Fruit fly (Drosophila melanogaster): ENCODE data around the gene Dpck.

Dpck gene

DNA sequence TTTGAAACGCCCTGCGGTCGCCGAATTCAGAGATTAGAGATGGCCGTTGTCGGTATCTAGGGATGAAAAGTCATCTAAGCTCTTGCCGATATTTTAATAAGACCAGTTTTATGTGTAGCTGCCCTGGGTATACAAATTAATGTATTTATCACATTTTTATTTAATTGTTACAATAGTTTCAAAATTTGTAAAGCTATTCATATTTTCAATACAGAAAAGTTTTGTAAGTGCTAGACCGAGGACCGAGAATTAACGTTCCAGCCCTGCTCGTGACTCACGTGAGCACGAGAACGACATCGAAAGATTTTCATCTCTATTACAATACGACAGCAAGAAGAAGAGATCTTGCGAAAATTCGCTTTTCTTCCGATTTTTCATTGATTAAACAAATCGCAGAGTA lies 14.9 kb upstream of the Dpck start, which contains the start of the genes CG1105 and CG1965 (continued):
- TF ChIP-seq CG16779 (GFP tag; IDR thresholded peaks at IDR 0.05) (peak; percentile 72), aop (GFP tag; IDR thresholded peaks at IDR 0.05) (peak; percentile 73), lmd (GFP tag; IDR thresholded peaks at IDR 0.05) (peak; percentile 93), CG7556 (GFP tag; optimal IDR thresholded peaks at IDR 0.05) (peak; percentile 85), Sox102F (GFP tag; optimal IDR thresholded peaks at IDR 0.05) (peak; percentile 93), bowl (GFP tag; IDR thresholded peaks at IDR 0.05) (peak; percentile 81), Nf-YA (GFP tag; IDR thresholded peaks at IDR 0.05) (peak; percentile 77), CG12659 (GFP tag; optimal IDR thresholded peaks at IDR 0.05) (peak; percentile 96), CG10267 (tag; optimal IDR thresholded peaks at IDR 0.05) (peak; percentile 90), da (GFP tag; optimal IDR thresholded peaks at IDR 0.05) (peak; percentile 84)

- TF ChIP-seq HLH4C (GFP tag; IDR thresholded peaks at IDR 0.05; ENCODE audit: partially characterized antibody) = no peak
- no peak for TF ChIP-seq CG8359 (GFP tag; optimal IDR thresholded peaks at IDR 0.05; ENCODE audit: borderline replicate concordance)
- no peak for TF ChIP-seq odd (GFP tag; optimal IDR thresholded peaks at IDR 0.05)
- no peak for TF ChIP-seq CG14014 (GFP tag; IDR thresholded peaks at IDR 0.05)
- TF ChIP-seq Asciz (GFP tag; optimal IDR thresholded peaks at IDR 0.05) = no peak
- no peak for TF ChIP-seq BtbVII (GFP tag; optimal IDR thresholded peaks at IDR 0.05)
- peak; percentile 69 for TF ChIP-seq dm (GFP tag; optimal IDR thresholded peaks at IDR 0.05)
- no peak for TF ChIP-seq gce (GFP tag; IDR thresholded peaks at IDR 0.05)
- peak; percentile 20 for TF ChIP-seq pho (GFP tag; optimal IDR thresholded peaks at IDR 0.05)
- peak; percentile 74 for TF ChIP-seq pros (GFP tag; optimal IDR thresholded peaks at IDR 0.05)
- TF ChIP-seq slbo (GFP tag; IDR thresholded peaks at IDR 0.05) = no peak
- no peak for TF ChIP-seq cato (GFP tag; optimal IDR thresholded peaks at IDR 0.05; ENCODE audit: borderline replicate concordance)
- no peak for TF ChIP-seq CG42726 (GFP tag; IDR thresholded peaks at IDR 0.05; ENCODE audit: partially characterized antibody)
- no peak for TF ChIP-seq hb (GFP tag; IDR thresholded peaks at IDR 0.05; ENCODE audit: partially characterized antibody)
- peak; percentile 36 for TF ChIP-seq CG33213 (GFP tag; optimal IDR thresholded peaks at IDR 0.05)
- TF ChIP-seq Bteb2 (GFP tag; optimal IDR thresholded peaks at IDR 0.05) = no peak
- TF ChIP-seq repo (GFP tag; optimal IDR thresholded peaks at IDR 0.05) = no peak
- no peak for TF ChIP-seq scrt (GFP tag; optimal IDR thresholded peaks at IDR 0.05)
- no peak for TF ChIP-seq knrl (GFP tag; IDR thresholded peaks at IDR 0.05; ENCODE audit: partially characterized antibody)
- no peak for TF ChIP-seq trh (GFP tag; optimal IDR thresholded peaks at IDR 0.05)
- TF ChIP-seq CG9437 (GFP tag; optimal IDR thresholded peaks at IDR 0.05) = peak; percentile 73
- TF ChIP-seq HmgD (GFP tag; optimal IDR thresholded peaks at IDR 0.05) = peak; percentile 56
- TF ChIP-seq CG16779 (GFP tag; IDR thresholded peaks at IDR 0.05) = no peak
- peak in 1 of 3 experiments; percentile 44 for TF ChIP-seq Stat92E (GFP tag; optimal IDR thresholded peaks at IDR 0.05)
- TF ChIP-seq CG10267 (tag; optimal IDR thresholded peaks at IDR 0.05) = peak; percentile 71
- no peak for TF ChIP-seq Mes4 (GFP tag; optimal IDR thresholded peaks at IDR 0.05)
- no peak for TF ChIP-seq jing (GFP tag; optimal IDR thresholded peaks at IDR 0.05)
- TF ChIP-seq CG11456 (GFP tag; IDR thresholded peaks at IDR 0.05) = no peak
- TF ChIP-seq Oli (tag; optimal IDR thresholded peaks at IDR 0.05) = no peak
- peak; percentile 58 for TF ChIP-seq CG2712 (tag; optimal IDR thresholded peaks at IDR 0.05)
- TF ChIP-seq mam (GFP tag; optimal IDR thresholded peaks at IDR 0.05) = no peak
- no peak for TF ChIP-seq CG7372 (GFP tag; IDR thresholded peaks at IDR 0.05)
- peak; percentile 96 for TF ChIP-seq CG15601 (tag; optimal IDR thresholded peaks at IDR 0.05)
- TF ChIP-seq Sin3A (optimal IDR thresholded peaks at IDR 0.05) = peak; percentile 88
- TF ChIP-seq unc-4 (GFP tag; IDR thresholded peaks at IDR 0.05; ENCODE audit: partially characterized antibody) = no peak
- no peak for TF ChIP-seq Doc3 (GFP tag; IDR thresholded peaks at IDR 0.05; ENCODE audit: partially characterized antibody)
- no peak for TF ChIP-seq CG5953 (GFP tag; IDR thresholded peaks at IDR 0.05)
- TF ChIP-seq CG7556 (GFP tag; optimal IDR thresholded peaks at IDR 0.05) = no peak
- TF ChIP-seq fru (optimal IDR thresholded peaks at IDR 0.05) = no peak
- TF ChIP-seq sim (GFP tag; IDR thresholded peaks at IDR 0.05) = no peak
- no peak for TF ChIP-seq lilli (GFP tag; optimal IDR thresholded peaks at IDR 0.05)
These were observed 7.5 kb upstream of the Dpck start, which contains the start of the genes Ufl1 and CG1943 for dm6 chr3R:7074297-7075114. TSS of gene Ufl1 (minus strand) at chr3R:7074452. TSS of gene CG1943 (plus strand) at chr3R:7074859.

Data from whole organism, embryonic.